Worm (Caenorhabditis elegans): Measurements from ENCODE around the gene C29A12.1.
A peak's percentile ranks its signal among the peaks of the same experiment; 100 is the strongest.

C29A12.1 gene

DNA sequence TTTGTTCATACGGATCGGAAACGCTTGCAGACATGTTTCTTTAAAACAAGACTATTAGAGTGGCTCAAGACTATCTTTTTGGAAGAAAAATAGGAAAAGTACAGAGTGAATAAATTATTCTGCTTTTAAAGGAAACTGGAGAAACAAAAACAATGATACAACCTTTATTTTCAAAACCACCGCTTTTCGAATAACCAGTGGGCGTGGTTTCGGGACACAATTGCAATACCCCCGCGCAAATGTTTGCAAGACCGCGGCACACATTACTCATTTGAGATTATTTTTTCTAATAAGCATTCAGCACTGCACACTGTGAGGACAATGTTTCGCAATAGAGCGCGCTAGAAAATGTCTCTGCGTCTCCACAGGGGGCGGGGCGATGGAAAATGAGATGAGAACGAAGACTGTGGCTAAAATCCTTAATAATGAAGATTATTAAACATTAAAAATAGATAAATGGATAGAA, 5.4 kb downstream of the C29A12.1 start, which contains the start of gene plrg-1 (continued):
- TF ChIP-seq Y56A3A.18 (GFP tag; IDR thresholded peaks at IDR 0.05) (peak; percentile 56; the same call in 1 of the 2 replicates), lir-1 (GFP tag; conservative IDR thresholded peaks at IDR 0.05) (peak; percentile 79), chd-7 (tag; optimal IDR thresholded peaks at IDR 0.05) (peak; percentile 74), F33H1.4 (GFP tag; IDR thresholded peaks at IDR 0.05) (peak; percentile 55), sea-2 (GFP tag; IDR thresholded peaks at IDR 0.05) (no peak), lin-35 (GFP tag; optimal IDR thresholded peaks at IDR 0.05) (peak in 1 of 3 experiments; percentile 76), ekl-4 (GFP tag; IDR thresholded peaks at IDR 0.05) (peak; percentile 94), dox-1 (GFP tag; IDR thresholded peaks at IDR 0.05) (peak; percentile 98), ztf-6 (GFP tag; IDR thresholded peaks at IDR 0.05) (peak; percentile 72; the same call in 1 of the 2 replicates), rec-8 (tag; optimal IDR thresholded peaks at IDR 0.05) (peak; percentile 20 to 60), pbrm-1 (GFP tag; IDR thresholded peaks at IDR 0.05) (peak; percentile 94), tbp1 (GFP tag; optimal IDR thresholded peaks at IDR 0.05) (peak; percentile 69), T26A5.8 (tag; optimal IDR thresholded peaks at IDR 0.05) (no peak), mes-4 (tag; optimal IDR thresholded peaks at IDR 0.05) (no peak), lin-54 (GFP tag; optimal IDR thresholded peaks at IDR 0.05) (peak; percentile 87), fkh-3 (tag; optimal IDR thresholded peaks at IDR 0.05) (no peak), mcd-1 (GFP tag; IDR thresholded peaks at IDR 0.05) (peak; percentile 90), ztf-25 (GFP tag; IDR thresholded peaks at IDR 0.05) (0 out of 2 replicates have a peak, but pooled peaks have one; percentile 73), F57A8.1 (GFP tag; optimal IDR thresholded peaks at IDR 0.05) (no peak), attf-3 (GFP tag; conservative IDR thresholded peaks at IDR 0.05) (peak; percentile 75), repo-1 (tag; optimal IDR thresholded peaks at IDR 0.05) (peak; percentile 38), ets-4 (GFP tag; optimal IDR thresholded peaks at IDR 0.05) (peak; percentile 66), nhr-179 (tag; optimal IDR thresholded peaks at IDR 0.05) (no peak), Y53F4B.3 (GFP tag; IDR thresholded peaks at IDR 0.05) (0 out of 2 replicates have a peak, but pooled peaks have one; percentile 48), ZK185.1 (tag; optimal IDR thresholded peaks at IDR 0.05; ENCODE audit: poor library complexity, severe bottlenecking) (peak; percentile 91), ceh-27 (GFP tag; optimal IDR thresholded peaks at IDR 0.05) (peak; percentile 92), Y95B8A.8 (GFP tag; IDR thresholded peaks at IDR 0.05) (peak; percentile 79; the same call in 1 of the 2 replicates), zfh-2 (GFP tag; conservative IDR thresholded peaks at IDR 0.05) (peak; percentile 69), madf-10 (tag; optimal IDR thresholded peaks at IDR 0.05) (peak; percentile 52), nfyb-1 (GFP tag; IDR thresholded peaks at IDR 0.05) (peak; percentile 92), nhr-90 (tag; optimal IDR thresholded peaks at IDR 0.05) (peak; percentile 40), hmg-20 (GFP tag; IDR thresholded peaks at IDR 0.05) (peak; percentile 79), Y67H2A.10 (GFP tag; conservative IDR thresholded peaks at IDR 0.05) (peak; percentile 31; the same call in 1 of the 2 replicates), pha-4 (tag; optimal IDR thresholded peaks at IDR 0.05) (no peak), unc-130 (GFP tag; optimal IDR thresholded peaks at IDR 0.05) (peak; percentile 58), madf-6 (GFP tag; IDR thresholded peaks at IDR 0.05) (peak; percentile 86), athp-1 (tag; optimal IDR thresholded peaks at IDR 0.05) (peak; percentile 84), lag-1 (GFP tag; IDR thresholded peaks at IDR 0.05) (0 out of 2 replicates have a peak, but pooled peaks have one; percentile 49), hrde-1 (tag; optimal IDR thresholded peaks at IDR 0.05; ENCODE audit: borderline replicate concordance) (peak; percentile 28), xnd-1 (tag; optimal IDR thresholded peaks at IDR 0.05) (peak; percentile 28), nfya-2 (GFP tag; IDR thresholded peaks at IDR 0.05) (no peak), lin-26 (GFP tag; IDR thresholded peaks at IDR 0.05) (peak; percentile 81), ceh-58 (GFP tag; IDR thresholded peaks at IDR 0.05) (no peak), hsf-1 (GFP tag; IDR thresholded peaks at IDR 0.05) (peak; percentile 78), atf-7 (tag; optimal IDR thresholded peaks at IDR 0.05) (peak; percentile 58), F57C9.4 (tag; optimal IDR thresholded peaks at IDR 0.05) (no peak), efl-1 (GFP tag; optimal IDR thresholded peaks at IDR 0.05) (peak; percentile 59), F10E7.11 (tag; optimal IDR thresholded peaks at IDR 0.05) (no peak), hlh-12 (tag; optimal IDR thresholded peaks at IDR 0.05) (no peak)

Measured in whole organism, young adult.